Worm (Caenorhabditis elegans) whole organism, L4 larva: Measurements from ENCODE around the gene srdh-1.

Experiments used
- lin-39 ChIP-seq: fragments of 150-350 bp; optimal IDR thresholded peaks from 2 replicates; lab custom pipeline; 2014; ENCODE audit warnings: missing biosample characterization, missing genetic modification reagents, missing genetic modification characterization
- lir-3 ChIP-seq: sonication (generic microtip); optimal IDR thresholded peaks from 2 replicates; lab custom pipeline; 2016; ENCODE audit warnings: mild to moderate bottlenecking, missing genetic modification characterization, missing compliant biosample characterization
- zag-1 ChIP-seq: fragments of 150-350 bp; optimal IDR thresholded peaks from 2 replicates; lab custom pipeline; 2014; ENCODE audit warnings: missing biosample characterization, missing genetic modification characterization

DNA sequence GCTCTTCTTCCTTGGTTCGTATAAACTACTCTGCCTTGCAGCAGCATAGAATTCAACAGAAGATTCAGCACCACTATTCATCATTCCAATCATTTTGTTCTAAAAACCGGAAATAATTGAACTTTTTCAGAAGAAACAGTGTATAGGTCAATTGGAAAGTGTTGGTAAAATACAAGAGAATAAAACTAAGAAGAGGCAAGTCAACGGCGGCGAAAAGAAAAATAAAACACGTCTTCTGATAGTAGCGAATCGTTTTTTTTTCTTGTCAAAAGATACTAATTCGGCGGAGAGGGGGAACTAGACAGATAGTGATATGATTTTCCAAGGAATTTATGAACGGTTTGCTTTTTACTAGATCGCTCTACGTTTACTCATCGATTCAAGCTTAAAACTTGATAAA lies 5.4 kb upstream of the srdh-1 start, which contains the start of gene F35C11.6:
- no peak for TF ChIP-seq lin-39 (tag; lab: Kevin White, UChicago)
- TF ChIP-seq lir-3 (tag; lab: Kevin White, UChicago), result no peak
- no peak for TF ChIP-seq zag-1
